Worm (Caenorhabditis elegans) whole organism, late embryonic: ENCODE results near the gene pccb-1.

ENCODE experiments used
- C08G9.2 ChIP-seq: sonication (generic microtip); optimal IDR thresholded peaks from 2 replicates; lab custom pipeline; 2016; ENCODE audit warnings: mild to moderate bottlenecking, missing genetic modification characterization, moderate library complexity, missing compliant biosample characterization
- C38D4.7 ChIP-seq: fragments of 200-800 bp; sonication (Bioruptor generic); optimal IDR thresholded peaks from 2 replicates; lab custom pipeline; 2018; ENCODE audit warnings: mild to moderate bottlenecking, missing genetic modification characterization, moderate library complexity, missing compliant biosample characterization
- K02D7.2 ChIP-seq: sonication (generic microtip); optimal IDR thresholded peaks from 2 replicates; lab custom pipeline; 2017; ENCODE audit warnings: mild to moderate bottlenecking, missing genetic modification characterization, missing compliant biosample characterization
- T23F11.4 ChIP-seq: fragments of 200-800 bp; sonication (Bioruptor generic); optimal IDR thresholded peaks from 2 replicates; lab custom pipeline; 2018; ENCODE audit warnings: mild to moderate bottlenecking, missing genetic modification characterization, missing compliant biosample characterization
- ama-1 ChIP-seq: fragments of 150-350 bp; optimal IDR thresholded peaks from 2 replicates; lab custom pipeline; 2014
- ceh-18 ChIP-seq: sonication (generic microtip); optimal IDR thresholded peaks from 2 replicates; lab custom pipeline; 2016; ENCODE audit warnings: missing genetic modification characterization, missing compliant biosample characterization
- ceh-19 ChIP-seq: fragments of 200-800 bp; sonication (Bioruptor generic); optimal IDR thresholded peaks from 2 replicates; lab custom pipeline; 2018; ENCODE audit warnings: mild to moderate bottlenecking, missing genetic modification characterization, missing compliant biosample characterization
- ceh-2 ChIP-seq: sonication (generic microtip); optimal IDR thresholded peaks from 2 replicates; lab custom pipeline; 2016; ENCODE audit warnings: missing genotype, missing genetic modification characterization, missing compliant biosample characterization
- ceh-22 ChIP-seq: sonication (generic microtip); optimal IDR thresholded peaks from 2 replicates; lab custom pipeline; 2017; ENCODE audit warnings: missing biosample characterization, missing genetic modification characterization
- ceh-24 ChIP-seq: sonication (generic microtip); optimal IDR thresholded peaks from 2 replicates; lab custom pipeline; 2016; ENCODE audit warnings: mild to moderate bottlenecking, missing genetic modification characterization, missing compliant biosample characterization
- ceh-30 ChIP-seq: fragments of 150-350 bp; optimal IDR thresholded peaks from 2 replicates; lab custom pipeline; 2014; ENCODE audit warnings: missing biosample characterization, missing genetic modification characterization
- ceh-31 ChIP-seq: sonication (generic microtip); optimal IDR thresholded peaks from 2 replicates; lab custom pipeline; 2016; ENCODE audit warnings: missing genetic modification characterization, missing compliant biosample characterization
- ceh-34 ChIP-seq: sonication (generic microtip); optimal IDR thresholded peaks from 2 replicates; lab custom pipeline; 2016; ENCODE audit warnings: mild to moderate bottlenecking, missing genetic modification characterization, missing compliant biosample characterization
- ceh-48 ChIP-seq: sonication (generic microtip); optimal IDR thresholded peaks from 2 replicates; lab custom pipeline; 2016; ENCODE audit warnings: missing genetic modification characterization, inconsistent platforms, missing compliant biosample characterization
- ceh-6 ChIP-seq: fragments of 200-800 bp; sonication (Bioruptor generic); optimal IDR thresholded peaks from 2 replicates; lab custom pipeline; 2018; ENCODE audit warnings: mild to moderate bottlenecking, missing genetic modification characterization, missing compliant biosample characterization
- che-1 ChIP-seq: sonication (generic microtip); optimal IDR thresholded peaks from 2 replicates; lab custom pipeline; 2016; ENCODE audit warnings: mild to moderate bottlenecking, missing genetic modification characterization, missing compliant biosample characterization
- dmd-4 ChIP-seq: sonication (generic microtip); optimal IDR thresholded peaks from 2 replicates; lab custom pipeline; 2016; ENCODE audit warnings: borderline replicate concordance, missing genetic modification characterization, missing compliant biosample characterization
- elt-2 ChIP-seq: sonication (generic microtip); optimal IDR thresholded peaks from 2 replicates; lab custom pipeline; 2016; ENCODE audit warnings: missing genetic modification reagents, missing genetic modification characterization, missing compliant biosample characterization
- elt-4 ChIP-seq: sonication (generic microtip); optimal IDR thresholded peaks from 2 replicates; lab custom pipeline; 2016; ENCODE audit warnings: missing genetic modification characterization, missing compliant biosample characterization
- ets-4 ChIP-seq: sonication (generic microtip); optimal IDR thresholded peaks from 2 replicates; lab custom pipeline; 2016; ENCODE audit warnings: missing genetic modification characterization, missing compliant biosample characterization
- eyg-1 ChIP-seq: sonication (generic microtip); optimal IDR thresholded peaks from 2 replicates; lab custom pipeline; 2016; ENCODE audit warnings: missing genotype, missing genetic modification characterization, missing compliant biosample characterization
- fax-1 ChIP-seq: sonication (generic microtip); optimal IDR thresholded peaks from 2 replicates; lab custom pipeline; 2016; ENCODE audit warnings: missing genotype, missing genetic modification characterization, missing compliant biosample characterization
- fkh-6 ChIP-seq: sonication (generic microtip); optimal IDR thresholded peaks from 2 replicates; lab custom pipeline; 2016; ENCODE audit warnings: missing genetic modification characterization, missing compliant biosample characterization
- gmeb-2 ChIP-seq: sonication (generic microtip); optimal IDR thresholded peaks from 2 replicates; lab custom pipeline; 2016; ENCODE audit warnings: missing genetic modification characterization, inconsistent platforms, missing compliant biosample characterization
- hlh-13 ChIP-seq: fragments of 200-800 bp; sonication (Bioruptor generic); optimal IDR thresholded peaks from 2 replicates; lab custom pipeline; 2018; ENCODE audit warnings: mild to moderate bottlenecking, missing genetic modification characterization, missing compliant biosample characterization
- hlh-30 ChIP-seq: sonication (generic microtip); optimal IDR thresholded peaks from 2 replicates; lab custom pipeline; 2017; ENCODE audit warnings: antibody characterized with exemption, missing genetic modification characterization, missing compliant biosample characterization; ENCODE audit not compliant: insufficient read depth
- lim-6 ChIP-seq: sonication (generic microtip); optimal IDR thresholded peaks from 2 replicates; lab custom pipeline; 2016; ENCODE audit warnings: missing genetic modification characterization, missing compliant biosample characterization
- madf-2 ChIP-seq: sonication (generic microtip); optimal IDR thresholded peaks from 2 replicates; lab custom pipeline; 2017; ENCODE audit warnings: missing genetic modification characterization, missing compliant biosample characterization
- nfya-1 ChIP-seq: sonication (generic microtip); optimal IDR thresholded peaks from 2 replicates; lab custom pipeline; 2017; ENCODE audit warnings: missing genetic modification characterization, mild to moderate bottlenecking, missing compliant biosample characterization, antibody characterized with exemption, moderate library complexity
- pag-3 ChIP-seq: sonication (generic microtip); optimal IDR thresholded peaks from 2 replicates; lab custom pipeline; 2016; ENCODE audit warnings: missing compliant biosample characterization, missing genetic modification characterization, borderline replicate concordance
- pat-9 ChIP-seq: fragments of 200-800 bp; sonication (Bioruptor generic); optimal IDR thresholded peaks from 2 replicates; lab custom pipeline; 2018; ENCODE audit warnings: mild to moderate bottlenecking, missing genetic modification characterization, moderate library complexity, missing compliant biosample characterization
- pax-1 ChIP-seq: fragments of 150-350 bp; optimal IDR thresholded peaks from 2 replicates; lab custom pipeline; 2014; ENCODE audit warnings: missing biosample characterization, missing genetic modification characterization
- pha-4 ChIP-seq: fragments of 150-350 bp; optimal IDR thresholded peaks from 2 replicates; lab custom pipeline; 2018; ENCODE audit warnings: missing biosample characterization, missing genetic modification reagents, missing genetic modification characterization
- pqm-1 ChIP-seq: sonication (generic microtip); optimal IDR thresholded peaks from 2 replicates; lab custom pipeline; 2016; ENCODE audit warnings: missing genetic modification characterization, missing compliant biosample characterization
- pros-1 ChIP-seq: fragments of 150-350 bp; optimal IDR thresholded peaks from 2 replicates; lab custom pipeline; 2014; ENCODE audit warnings: missing biosample characterization, missing genetic modification reagents, missing genetic modification characterization
- ref-2 ChIP-seq: sonication (generic microtip); optimal IDR thresholded peaks from 2 replicates; lab custom pipeline; 2016; ENCODE audit warnings: missing genetic modification characterization, missing compliant biosample characterization
- rnt-1 ChIP-seq: sonication (generic microtip); optimal IDR thresholded peaks from 2 replicates; lab custom pipeline; 2016; ENCODE audit warnings: missing genetic modification characterization, missing compliant biosample characterization
- sdc-2 ChIP-seq: sonication (generic microtip); optimal IDR thresholded peaks from 2 replicates; lab custom pipeline; 2016; ENCODE audit warnings: missing genotype, missing genetic modification characterization, missing compliant biosample characterization
- syd-9 ChIP-seq: sonication (generic microtip); optimal IDR thresholded peaks from 2 replicates; lab custom pipeline; 2016; ENCODE audit warnings: mild to moderate bottlenecking, missing genetic modification characterization, moderate library complexity, missing compliant biosample characterization
- tbx-2 ChIP-seq: sonication (generic microtip); optimal IDR thresholded peaks from 2 replicates; lab custom pipeline; 2016; ENCODE audit warnings: missing genetic modification characterization, missing compliant biosample characterization
- tbx-7 ChIP-seq: sonication (generic microtip); optimal IDR thresholded peaks from 2 replicates; lab custom pipeline; 2016; ENCODE audit warnings: missing genotype, missing genetic modification characterization, missing compliant biosample characterization
- ttx-3 ChIP-seq: sonication (generic microtip); optimal IDR thresholded peaks from 2 replicates; lab custom pipeline; 2016; ENCODE audit warnings: missing genetic modification reagents, missing genetic modification characterization, missing compliant biosample characterization
- unc-3 ChIP-seq, 2 experiments: fragments of 200-800 bp in 1 of 2; sonication (Bioruptor generic) in 1 of 2; sonication (generic microtip) in 1 of 2; conservative IDR thresholded peaks in 1 of 2; optimal IDR thresholded peaks in 1 of 2; 2 replicates each; pipeline versions ENCODE4 v1.3.6 to Lab custom; 2016 to 2022; ENCODE audit warnings: missing compliant biosample characterization in 2 of 2, missing genetic modification characterization in 2 of 2, missing genetic modification reagents in 1 of 2
- unc-55 ChIP-seq: sonication (generic microtip); optimal IDR thresholded peaks from 2 replicates; lab custom pipeline; 2017; ENCODE audit warnings: missing biosample characterization, missing genetic modification reagents, missing genetic modification characterization
- unc-86 ChIP-seq: sonication (generic microtip); optimal IDR thresholded peaks from 2 replicates; lab custom pipeline; 2016; ENCODE audit warnings: missing genetic modification characterization, missing compliant biosample characterization
- zip-5 ChIP-seq: sonication (generic microtip); optimal IDR thresholded peaks from 2 replicates; lab custom pipeline; 2016; ENCODE audit warnings: missing genetic modification characterization, missing compliant biosample characterization
- ztf-16 ChIP-seq: sonication (generic microtip); optimal IDR thresholded peaks from 2 replicates; lab custom pipeline; 2017; ENCODE audit warnings: missing genetic modification characterization, missing compliant biosample characterization

pccb-1 gene

ce11 chrX:3102165-3102564 is 12.8 kb downstream of the pccb-1 start, which contains the start of gene ztf-13:
Gene ztf-13 (minus strand): TSS chrX:3102175.
- peak; percentile 4 for TF ChIP-seq elt-2 (tag; lab: Kevin White, UChicago)
- no peak for TF ChIP-seq unc-3 (GFP tag; conservative IDR thresholded peaks at IDR 0.05; lab: Robert Waterston, UW)
- no peak for TF ChIP-seq unc-3 (tag; optimal IDR thresholded peaks at IDR 0.05; lab: Kevin White, UChicago)

ce11 chrX:3102817-3103216 is 13.5 kb downstream of the pccb-1 start:
- no peak for TF ChIP-seq ceh-18 (tag; lab: Kevin White, UChicago)
- TF ChIP-seq tbx-2 = peak; percentile 59
- peak; percentile 15 for TF ChIP-seq ceh-31 (tag; lab: Kevin White, UChicago)
- TF ChIP-seq ceh-6 (GFP tag; lab: Kevin White, UChicago) = peak; percentile 33
- no peak for TF ChIP-seq hlh-13 (GFP tag; lab: Kevin White, UChicago)
- TF ChIP-seq unc-55 = peak; percentile 20
- TF ChIP-seq ceh-48 (tag; lab: Kevin White, UChicago) = peak; percentile 60
- TF ChIP-seq nfya-1 (tag; lab: Kevin White, UChicago) = peak; percentile 55
- peak; percentile 8 for TF ChIP-seq ceh-34
- no peak for TF ChIP-seq ttx-3 (tag; lab: Kevin White, UChicago)
- TF ChIP-seq, all 69 proteins: peak for 7

- TF ChIP-seq gmeb-2 (tag; lab: Kevin White, UChicago) (no peak), K02D7.2 (no peak), che-1 (tag; lab: Kevin White, UChicago) (no peak), ceh-31 (tag; lab: Kevin White, UChicago) (peak; percentile 59), pat-9 (tag; lab: Kevin White, UChicago) (no peak), ets-4 (tag; lab: Kevin White, UChicago) (no peak), unc-86 (tag; lab: Kevin White, UChicago) (no peak), unc-3 (GFP tag; conservative IDR thresholded peaks at IDR 0.05; lab: Robert Waterston, UW) (no peak), unc-3 (tag; optimal IDR thresholded peaks at IDR 0.05; lab: Kevin White, UChicago) (no peak), ceh-34 (peak; percentile 48), pqm-1 (tag; lab: Kevin White, UChicago) (no peak), syd-9 (tag; lab: Kevin White, UChicago) (no peak), dmd-4 (tag; lab: Kevin White, UChicago) (no peak), pha-4 (tag; lab: Kevin White, UChicago) (no peak), sdc-2 (tag; lab: Kevin White, UChicago) (peak; percentile 14), ztf-16 (tag; lab: Kevin White, UChicago) (no peak), ceh-19 (GFP tag; lab: Kevin White, UChicago) (no peak), ttx-3 (tag; lab: Kevin White, UChicago) (no peak), hlh-13 (GFP tag; lab: Kevin White, UChicago) (no peak), rnt-1 (tag; lab: Kevin White, UChicago) (peak; percentile 17), ama-1 (no peak), tbx-2 (no peak), ref-2 (tag; lab: Kevin White, UChicago) (no peak), pros-1 (tag; lab: Kevin White, UChicago) (no peak), madf-2 (tag; lab: Kevin White, UChicago) (no peak), pag-3 (tag; lab: Kevin White, UChicago) (no peak), T23F11.4 (no peak), C38D4.7 (GFP tag; lab: Kevin White, UChicago) (no peak), zip-5 (tag; lab: Kevin White, UChicago) (no peak), eyg-1 (no peak), fax-1 (tag; lab: Kevin White, UChicago) (no peak), C08G9.2 (no peak), lim-6 (no peak), hlh-30 (peak; percentile 89), ceh-2 (tag; lab: Kevin White, UChicago) (no peak), elt-2 (tag; lab: Kevin White, UChicago) (peak; percentile 19), ceh-30 (tag; lab: Kevin White, UChicago) (no peak), elt-4 (no peak), tbx-7 (tag; lab: Kevin White, UChicago) (no peak), fkh-6 (no peak), pax-1 (tag; lab: Kevin White, UChicago) (peak; percentile 44), ceh-24 (no peak), ceh-48 (tag; lab: Kevin White, UChicago) (no peak), ceh-18 (tag; lab: Kevin White, UChicago) (peak; percentile 34), ceh-22 (tag; lab: Kevin White, UChicago) (no peak), nfya-1 (tag; lab: Kevin White, UChicago) (peak; percentile 59)
Observed at ce11 chrX:3106137-3106536, 16.8 kb downstream of the pccb-1 start, which contains the start of gene K10B3.5. Gene K10B3.5 (minus strand): TSS chrX:3106479.
